Fruit fly (Drosophila melanogaster) whole organism, embryonic: Measurements from ENCODE around the gene GramD1B.
A peak's percentile ranks its signal among the peaks of the same experiment; 100 is the strongest.

Source experiments
- Adf1 ChIP-seq: fragments of 200-800 bp; sonication (Bioruptor generic); IDR thresholded peaks from 2 replicates; pipeline ENCODE4 v1.3.6; 2022; ENCODE audit warnings: missing biosample characterization, missing genetic modification characterization
- B-H1 ChIP-seq: fragments of 200-800 bp; sonication (Bioruptor generic); IDR thresholded peaks from 3 replicates; pipeline ENCODE4 v1.3.6; 2022; ENCODE audit warnings: missing biosample characterization, missing genetic modification characterization
- BtbVII ChIP-seq: fragments of 200-800 bp; sonication (Bioruptor generic); optimal IDR thresholded peaks from 3 replicates; lab custom pipeline; 2017; ENCODE audit warnings: missing biosample characterization, mild to moderate bottlenecking, missing genetic modification characterization
- CG10209 ChIP-seq: fragments of 200-800 bp; sonication (Bioruptor generic); optimal IDR thresholded peaks from 3 replicates; lab custom pipeline; 2017; ENCODE audit warnings: missing biosample characterization, mild to moderate bottlenecking, missing genetic modification characterization, missing genetic modification reagents
- CG12769 ChIP-seq: fragments of 200-800 bp; sonication (Bioruptor generic); optimal IDR thresholded peaks from 2 replicates; lab custom pipeline; 2019; ENCODE audit warnings: missing biosample characterization, mild to moderate bottlenecking, missing genetic modification characterization, moderate library complexity
- CG13624 ChIP-seq: fragments of 200-800 bp; sonication (Bioruptor generic); optimal IDR thresholded peaks from 2 replicates; lab custom pipeline; 2016; ENCODE audit warnings: missing biosample characterization, missing genetic modification characterization
- CG13894 ChIP-seq: fragments of 200-800 bp; sonication (Bioruptor generic); optimal IDR thresholded peaks from 3 replicates; lab custom pipeline; 2018; ENCODE audit warnings: missing biosample characterization, mild to moderate bottlenecking, missing genetic modification characterization, moderate library complexity
- CG15011 ChIP-seq: fragments of 200-800 bp; sonication (Bioruptor generic); optimal IDR thresholded peaks from 3 replicates; lab custom pipeline; 2018; ENCODE audit warnings: missing biosample characterization, mild to moderate bottlenecking, missing genetic modification characterization
- CG15269 ChIP-seq: fragments of 200-800 bp; sonication (Bioruptor generic); optimal IDR thresholded peaks from 2 replicates; lab custom pipeline; 2018; ENCODE audit warnings: missing biosample characterization, mild to moderate bottlenecking, missing genetic modification characterization, moderate library complexity
- CG1529 ChIP-seq: fragments of 200-800 bp; sonication (Bioruptor generic); optimal IDR thresholded peaks from 3 replicates; lab custom pipeline; 2018; ENCODE audit warnings: missing biosample characterization, missing genetic modification characterization
- CG17186 ChIP-seq: fragments of 200-800 bp; sonication (Bioruptor generic); optimal IDR thresholded peaks from 3 replicates; lab custom pipeline; 2017; ENCODE audit warnings: missing biosample characterization, missing genetic modification reagents, missing genetic modification characterization
- CG18011 ChIP-seq: fragments of 200-800 bp; sonication (Bioruptor generic); optimal IDR thresholded peaks from 2 replicates; lab custom pipeline; 2017; ENCODE audit warnings: missing biosample characterization, missing genetic modification characterization, mild to moderate bottlenecking, moderate library complexity, missing genotype
- CG18619 ChIP-seq: fragments of 200-800 bp; sonication (Bioruptor generic); optimal IDR thresholded peaks from 3 replicates; lab custom pipeline; 2017; ENCODE audit warnings: missing biosample characterization, mild to moderate bottlenecking, missing genetic modification characterization
- CG30403 ChIP-seq: fragments of 200-800 bp; sonication (Bioruptor generic); optimal IDR thresholded peaks from 3 replicates; lab custom pipeline; 2016; ENCODE audit warnings: missing biosample characterization, missing genetic modification characterization
- CG32772 ChIP-seq: fragments of 200-800 bp; sonication (Bioruptor generic); IDR thresholded peaks from 2 replicates; pipeline ENCODE4 v1.3.6; 2022; ENCODE audit warnings: missing biosample characterization, missing genetic modification characterization
- CG5953 ChIP-seq: fragments of 200-800 bp; sonication (Bioruptor generic); IDR thresholded peaks from 2 replicates; pipeline ENCODE4 v1.3.6; 2022; ENCODE audit warnings: missing biosample characterization, missing genetic modification characterization
- CG7357 ChIP-seq: fragments of 200-800 bp; sonication (Bioruptor generic); IDR thresholded peaks from 3 replicates; pipeline ENCODE4 v1.3.6; 2022; ENCODE audit warnings: missing biosample characterization, missing genetic modification characterization
- CG7372 ChIP-seq: fragments of 200-800 bp; sonication (Bioruptor generic); IDR thresholded peaks from 2 replicates; pipeline ENCODE4 v1.3.6; 2022; ENCODE audit warnings: missing biosample characterization, missing genetic modification characterization
- CG8765 ChIP-seq: fragments of 200-800 bp; sonication (Bioruptor generic); IDR thresholded peaks from 2 replicates; pipeline ENCODE4 v1.3.6; 2022; ENCODE audit warnings: missing biosample characterization, missing genetic modification characterization
- CG9876 ChIP-seq: fragments of 200-800 bp; sonication (Bioruptor generic); optimal IDR thresholded peaks from 2 replicates; lab custom pipeline; 2016; ENCODE audit warnings: missing biosample characterization, missing genetic modification characterization
- Camta ChIP-seq: fragments of 200-800 bp; sonication (Bioruptor generic); optimal IDR thresholded peaks from 2 replicates; lab custom pipeline; 2016; ENCODE audit warnings: missing biosample characterization, missing genetic modification characterization
- D19A ChIP-seq: fragments of 200-800 bp; optimal IDR thresholded peaks from 3 replicates; lab custom pipeline; 2019; ENCODE audit warnings: missing biosample characterization, mild to moderate bottlenecking, missing genetic modification characterization, moderate library complexity
- Deaf1 ChIP-seq: fragments of 200-800 bp; optimal IDR thresholded peaks from 3 replicates; lab custom pipeline; 2019; ENCODE audit warnings: missing biosample characterization, mild to moderate bottlenecking, missing genetic modification characterization, moderate library complexity
- Dek ChIP-seq: fragments of 200-800 bp; sonication (Bioruptor generic); optimal IDR thresholded peaks from 3 replicates; lab custom pipeline; 2019; ENCODE audit warnings: missing biosample characterization, mild to moderate bottlenecking, missing genetic modification characterization, moderate library complexity
- Dll ChIP-seq: fragments of 200-800 bp; sonication (Bioruptor generic); IDR thresholded peaks from 4 replicates; pipeline ENCODE4 v1.3.6; 2022; ENCODE audit warnings: missing biosample characterization, missing genetic modification characterization; ENCODE audit not compliant: partially characterized antibody
- Eip74EF ChIP-seq, 2 experiments: fragments of 200-800 bp in 1 of 2; fragments of >200 bp in 1 of 2; sonication (Bioruptor generic) in 1 of 2; optimal IDR thresholded peaks; 2 replicates each; lab custom pipeline; 2017 to 2019; ENCODE audit warnings: missing biosample characterization in 2 of 2, missing genetic modification characterization in 2 of 2, mild to moderate bottlenecking in 1 of 2, moderate library complexity in 1 of 2
- Mrtf ChIP-seq: fragments of 200-800 bp; sonication (Bioruptor generic); IDR thresholded peaks from 3 replicates; pipeline ENCODE4 v1.3.6; 2022; ENCODE audit warnings: missing biosample characterization, missing genetic modification characterization
- Sry-δ ChIP-seq: fragments of 200-800 bp; sonication (Bioruptor generic); optimal IDR thresholded peaks from 2 replicates; lab custom pipeline; 2016; ENCODE audit warnings: missing biosample characterization, missing genetic modification characterization
- al ChIP-seq: fragments of 200-800 bp; sonication (Bioruptor generic); IDR thresholded peaks from 2 replicates; pipeline ENCODE4 v1.3.6; 2022; ENCODE audit warnings: missing biosample characterization, missing genetic modification characterization
- aop ChIP-seq: fragments of 200-800 bp; sonication (Bioruptor generic); IDR thresholded peaks from 2 replicates; pipeline ENCODE4 v1.3.6; 2022; ENCODE audit warnings: missing biosample characterization, missing genetic modification characterization
- ap ChIP-seq: fragments of 200-800 bp; sonication (Bioruptor generic); IDR thresholded peaks from 2 replicates; pipeline ENCODE4 v1.3.6; 2022; ENCODE audit warnings: missing biosample characterization, missing genetic modification characterization
- chinmo ChIP-seq: fragments of 200-800 bp; sonication (Bioruptor generic); IDR thresholded peaks from 4 replicates; pipeline ENCODE4 v1.3.6; 2022; ENCODE audit warnings: missing biosample characterization, missing genetic modification characterization; ENCODE audit not compliant: partially characterized antibody
- chn ChIP-seq: fragments of 200-800 bp; sonication (Bioruptor generic); optimal IDR thresholded peaks from 2 replicates; lab custom pipeline; 2016; ENCODE audit warnings: missing biosample characterization, missing genetic modification characterization
- ewg ChIP-seq: fragments of 200-800 bp; sonication (Bioruptor generic); optimal IDR thresholded peaks from 3 replicates; lab custom pipeline; 2017; ENCODE audit warnings: mild to moderate bottlenecking, missing biosample characterization, missing genetic modification reagents, missing genetic modification characterization
- gt ChIP-seq: fragments of 200-800 bp; sonication (Bioruptor generic); IDR thresholded peaks from 2 replicates; pipeline ENCODE4 v1.3.6; 2022; ENCODE audit warnings: missing biosample characterization, missing genetic modification characterization
- lmd ChIP-seq: fragments of 200-800 bp; sonication (Bioruptor generic); IDR thresholded peaks from 2 replicates; pipeline ENCODE4 v1.3.6; 2022; ENCODE audit warnings: missing biosample characterization, missing genetic modification characterization
- nau ChIP-seq: fragments of 200-800 bp; sonication (Bioruptor generic); optimal IDR thresholded peaks from 3 replicates; lab custom pipeline; 2017; ENCODE audit warnings: missing biosample characterization, mild to moderate bottlenecking, missing genetic modification characterization, missing genetic modification reagents
- nerfin-1 ChIP-seq: fragments of 200-800 bp; sonication (Bioruptor generic); optimal IDR thresholded peaks from 3 replicates; lab custom pipeline; 2019; ENCODE audit warnings: missing biosample characterization, mild to moderate bottlenecking, missing genetic modification characterization, moderate library complexity
- nmo ChIP-seq: fragments of 200-800 bp; sonication (Bioruptor generic); optimal IDR thresholded peaks from 2 replicates; lab custom pipeline; 2018; ENCODE audit warnings: missing biosample characterization, mild to moderate bottlenecking, missing genetic modification characterization, moderate library complexity
- odd ChIP-seq: fragments of 200-800 bp; sonication (Bioruptor generic); optimal IDR thresholded peaks from 2 replicates; lab custom pipeline; 2017; ENCODE audit warnings: missing biosample characterization, mild to moderate bottlenecking, missing genetic modification characterization
- org-1 ChIP-seq: fragments of 200-800 bp; sonication (Bioruptor generic); optimal IDR thresholded peaks from 2 replicates; lab custom pipeline; 2017; ENCODE audit warnings: missing biosample characterization, missing genetic modification characterization
- phol ChIP-seq: fragments of 200-800 bp; sonication (Bioruptor generic); optimal IDR thresholded peaks from 3 replicates; lab custom pipeline; 2018; ENCODE audit warnings: missing biosample characterization, mild to moderate bottlenecking, missing genetic modification characterization, moderate library complexity
- pzg ChIP-seq: fragments of 200-800 bp; sonication (Bioruptor generic); optimal IDR thresholded peaks from 3 replicates; lab custom pipeline; 2018; ENCODE audit warnings: missing biosample characterization, mild to moderate bottlenecking, missing genetic modification characterization, moderate library complexity
- ranshi ChIP-seq: fragments of 200-800 bp; sonication (Bioruptor generic); IDR thresholded peaks from 2 replicates; pipeline ENCODE4 v1.3.6; 2022; ENCODE audit warnings: missing biosample characterization, missing genetic modification characterization
- rib ChIP-seq: fragments of 200-800 bp; sonication (Bioruptor generic); IDR thresholded peaks from 2 replicates; pipeline ENCODE4 v1.3.6; 2022; ENCODE audit warnings: missing biosample characterization, missing genetic modification characterization
- row ChIP-seq: fragments of 200-800 bp; sonication (Bioruptor generic); IDR thresholded peaks from 3 replicates; pipeline ENCODE4 v1.3.6; 2022; ENCODE audit warnings: missing biosample characterization, missing genetic modification characterization
- sqz ChIP-seq: fragments of 200-800 bp; sonication (Bioruptor generic); optimal IDR thresholded peaks from 3 replicates; lab custom pipeline; 2018; ENCODE audit warnings: missing biosample characterization, mild to moderate bottlenecking, missing genetic modification characterization
- tll ChIP-seq, 2 experiments: fragments of 200-800 bp in 1 of 2; fragments of >200 bp in 1 of 2; sonication (Bioruptor generic) in 1 of 2; optimal IDR thresholded peaks; 2 replicates each; lab custom pipeline; 2017 to 2019; ENCODE audit warnings: missing biosample characterization in 2 of 2, missing genetic modification characterization in 2 of 2, mild to moderate bottlenecking in 1 of 2, moderate library complexity in 1 of 2
- trh ChIP-seq: fragments of 200-800 bp; sonication (Bioruptor generic); optimal IDR thresholded peaks from 2 replicates; lab custom pipeline; 2016; ENCODE audit warnings: missing biosample characterization, missing genetic modification characterization
- z ChIP-seq: fragments of 200-800 bp; sonication (Bioruptor generic); IDR thresholded peaks from 3 replicates; pipeline ENCODE4 v1.3.6; 2022; ENCODE audit warnings: missing biosample characterization, missing genetic modification characterization
- zen2 ChIP-seq: fragments of 200-800 bp; sonication (Bioruptor generic); IDR thresholded peaks from 3 replicates; pipeline ENCODE4 v1.3.6; 2022; ENCODE audit warnings: missing biosample characterization, missing genetic modification characterization; ENCODE audit not compliant: partially characterized antibody

The GramD1B gene

dm6 chr2L:3422753-3423152, 49.6 kb upstream of the GramD1B start (continued):
- TF ChIP-seq ewg (GFP tag; lab: Kevin White, UChicago) = no peak
- TF ChIP-seq CG13624 (GFP tag; lab: Kevin White, UChicago) = no peak
- TF ChIP-seq Mrtf (GFP tag; lab: Robert Waterston, UW) = no peak
- TF ChIP-seq aop = 0 out of 2 replicates have a peak, but pooled peaks have one; percentile 25
- no peak for TF ChIP-seq CG5953
- no peak for TF ChIP-seq CG18619 (GFP tag; lab: Kevin White, UChicago)
- TF ChIP-seq CG30403 (GFP tag; lab: Kevin White, UChicago) = no peak
- no peak for TF ChIP-seq rib (GFP tag; lab: Robert Waterston, UW)
- no peak for TF ChIP-seq Sry-δ (GFP tag; lab: Kevin White, UChicago)
- no peak for TF ChIP-seq CG15269
- TF ChIP-seq nau (GFP tag; lab: Kevin White, UChicago) = peak; percentile 4
- no peak for TF ChIP-seq org-1 (GFP tag; lab: Kevin White, UChicago)
- TF ChIP-seq pzg (GFP tag; lab: Kevin White, UChicago) = no peak
- no peak for TF ChIP-seq Dll (GFP tag; lab: Robert Waterston, UW)
- TF ChIP-seq sqz (GFP tag; lab: Kevin White, UChicago) = peak; percentile 17
- TF ChIP-seq D19A = no peak
- TF ChIP-seq odd = no peak
- no peak for TF ChIP-seq z (GFP tag; lab: Robert Waterston, UW)
- TF ChIP-seq chinmo = peak; percentile 85; the same call in 2 of the 4 replicates
- no peak for TF ChIP-seq CG10209 (GFP tag; lab: Kevin White, UChicago)
- no peak; the same call in 1 of the 2 replicates for TF ChIP-seq ranshi
- no peak for TF ChIP-seq tll (GFP tag; optimal IDR thresholded peaks at IDR 0.05; lab: Kevin White, UChicago)
- TF ChIP-seq Dek (tag; lab: Kevin White, UChicago) = no peak
- TF ChIP-seq CG7372 (GFP tag; lab: Robert Waterston, UW) = no peak
- no peak for TF ChIP-seq ap (GFP tag; lab: Robert Waterston, UW)
- TF ChIP-seq BtbVII = no peak
- no peak for TF ChIP-seq nmo (GFP tag; lab: Kevin White, UChicago)
- no peak for TF ChIP-seq al (GFP tag; lab: Robert Waterston, UW)
- 0 out of 3 replicates have a peak, but pooled peaks have one; percentile 25 for TF ChIP-seq zen2 (GFP tag; lab: Robert Waterston, UW)
- TF ChIP-seq Camta (GFP tag; lab: Kevin White, UChicago) = no peak
- TF ChIP-seq Deaf1 = peak; percentile 42
- no peak for TF ChIP-seq CG18011 (GFP tag; lab: Kevin White, UChicago)
- no peak for TF ChIP-seq B-H1 (GFP tag; lab: Robert Waterston, UW)
- TF ChIP-seq CG32772 (GFP tag; lab: Robert Waterston, UW) = no peak
- no peak for TF ChIP-seq gt (GFP tag; lab: Robert Waterston, UW)
- no peak for TF ChIP-seq CG1529
- no peak for TF ChIP-seq CG13894 (tag; lab: Kevin White, UChicago)
- no peak for TF ChIP-seq CG15011
- peak; percentile 49; the same call in 1 of the 2 replicates for TF ChIP-seq Adf1 (GFP tag; lab: Robert Waterston, UW)
- TF ChIP-seq chn (GFP tag; lab: Kevin White, UChicago) = no peak
- TF ChIP-seq CG7357 (GFP tag; lab: Robert Waterston, UW) = no peak
- no peak for TF ChIP-seq CG12769 (tag; lab: Kevin White, UChicago)
- peak in 1 of 2 experiments; percentile 26 for TF ChIP-seq Eip74EF (GFP tag; optimal IDR thresholded peaks at IDR 0.05; lab: Kevin White, UChicago)
- TF ChIP-seq CG9876 (GFP tag; lab: Kevin White, UChicago) = no peak
- TF ChIP-seq CG17186 (GFP tag; lab: Kevin White, UChicago) = no peak
- TF ChIP-seq lmd = no peak
- no peak for TF ChIP-seq trh (GFP tag; lab: Kevin White, UChicago)
- no peak for TF ChIP-seq CG8765 (GFP tag; lab: Robert Waterston, UW)
- TF ChIP-seq nerfin-1 (tag; lab: Kevin White, UChicago) = no peak
- no peak for TF ChIP-seq phol (tag; lab: Kevin White, UChicago)
- no peak for TF ChIP-seq row (GFP tag; lab: Robert Waterston, UW)
